Fruit fly (Drosophila melanogaster) whole organism, pupa: ENCODE measurements around the gene lectin-29Ca.
A peak's percentile ranks its signal among the peaks of the same experiment; 100 is the strongest.

ENCODE experiments used
- CG10348 ChIP-seq: fragments of 200-800 bp; sonication (Bioruptor generic); IDR thresholded peaks from 2 replicates; pipeline ENCODE4 v1.3.6; 2022; ENCODE audit warnings: missing biosample characterization, missing genetic modification characterization
- CG12605 ChIP-seq: fragments of 200-800 bp; sonication (Bioruptor generic); IDR thresholded peaks from 2 replicates; pipeline ENCODE4 v1.3.6; 2022; ENCODE audit warnings: missing biosample characterization, missing genetic modification characterization
- CG13204 ChIP-seq: fragments of 200-800 bp; sonication (Bioruptor generic); optimal IDR thresholded peaks from 2 replicates; lab custom pipeline; 2018; ENCODE audit warnings: missing biosample characterization, mild to moderate bottlenecking, missing genetic modification characterization, moderate library complexity
- CG14655 ChIP-seq: fragments of 200-800 bp; sonication (Bioruptor generic); optimal IDR thresholded peaks from 3 replicates; lab custom pipeline; 2017; ENCODE audit warnings: mild to moderate bottlenecking, missing biosample characterization, missing genetic modification reagents, missing genetic modification characterization
- CG15710 ChIP-seq: fragments of 200-800 bp; sonication (Bioruptor generic); optimal IDR thresholded peaks from 2 replicates; lab custom pipeline; 2018; ENCODE audit warnings: missing biosample characterization, mild to moderate bottlenecking, missing genetic modification characterization, moderate library complexity
- CG17806 ChIP-seq: fragments of 200-800 bp; sonication (Bioruptor generic); optimal IDR thresholded peaks from 2 replicates; lab custom pipeline; 2018; ENCODE audit warnings: missing biosample characterization, mild to moderate bottlenecking, missing genetic modification characterization, moderate library complexity
- CG32121 ChIP-seq: fragments of 200-800 bp; sonication (Bioruptor generic); IDR thresholded peaks from 2 replicates; pipeline ENCODE4 v1.3.6; 2022; ENCODE audit warnings: missing biosample characterization, missing genetic modification characterization
- CG34367 ChIP-seq: fragments of 200-800 bp; sonication (Bioruptor generic); optimal IDR thresholded peaks from 2 replicates; lab custom pipeline; 2018; ENCODE audit warnings: missing biosample characterization, mild to moderate bottlenecking, missing genetic modification characterization
- CG4496 ChIP-seq: fragments of 200-800 bp; sonication (Bioruptor generic); IDR thresholded peaks from 3 replicates; pipeline ENCODE4 v1.3.6; 2022; ENCODE audit warnings: missing biosample characterization, missing genetic modification characterization
- CG8159 ChIP-seq: fragments of 200-800 bp; sonication (Bioruptor generic); optimal IDR thresholded peaks from 3 replicates; lab custom pipeline; 2018; ENCODE audit warnings: missing biosample characterization, mild to moderate bottlenecking, missing genetic modification characterization, moderate library complexity
- CG8301 ChIP-seq: fragments of 200-800 bp; sonication (Bioruptor generic); optimal IDR thresholded peaks from 2 replicates; lab custom pipeline; 2018; ENCODE audit warnings: missing biosample characterization, mild to moderate bottlenecking, missing genetic modification characterization
- CG9948 ChIP-seq: fragments of 200-800 bp; sonication (Bioruptor generic); optimal IDR thresholded peaks from 2 replicates; lab custom pipeline; 2018; ENCODE audit warnings: missing biosample characterization, mild to moderate bottlenecking, missing genetic modification characterization, moderate library complexity
- D1 ChIP-seq: fragments of 200-800 bp; sonication (Bioruptor generic); optimal IDR thresholded peaks from 2 replicates; lab custom pipeline; 2018; ENCODE audit warnings: missing biosample characterization, mild to moderate bottlenecking, missing genetic modification characterization, moderate library complexity
- EcR ChIP-seq: fragments of 200-800 bp; sonication (Bioruptor generic); optimal IDR thresholded peaks from 3 replicates; lab custom pipeline; 2019; ENCODE audit warnings: missing biosample characterization, missing genetic modification characterization, mild to moderate bottlenecking, moderate library complexity, missing genetic modification reagents
- Ets98B ChIP-seq: fragments of 200-800 bp; sonication (Bioruptor generic); IDR thresholded peaks from 2 replicates; pipeline ENCODE4 v1.3.6; 2022; ENCODE audit warnings: missing biosample characterization, missing genetic modification characterization
- Pif1A ChIP-seq: fragments of 200-800 bp; sonication (Bioruptor generic); optimal IDR thresholded peaks from 3 replicates; lab custom pipeline; 2016; ENCODE audit warnings: missing biosample characterization, missing genetic modification characterization
- Pif1B ChIP-seq: fragments of 200-800 bp; sonication (Bioruptor generic); optimal IDR thresholded peaks from 3 replicates; lab custom pipeline; 2016; ENCODE audit warnings: missing biosample characterization, missing genetic modification characterization
- Snoo ChIP-seq: fragments of 200-800 bp; sonication (Bioruptor generic); optimal IDR thresholded peaks from 3 replicates; lab custom pipeline; 2017; ENCODE audit warnings: missing biosample characterization, mild to moderate bottlenecking, missing genetic modification characterization, inconsistent platforms
- fd96Ca ChIP-seq: fragments of 200-800 bp; sonication (Bioruptor generic); IDR thresholded peaks from 3 replicates; pipeline ENCODE4 v1.3.6; 2022; ENCODE audit warnings: missing biosample characterization, missing genetic modification characterization
- gl ChIP-seq: fragments of 200-800 bp; sonication (Bioruptor generic); optimal IDR thresholded peaks from 2 replicates; lab custom pipeline; 2018; ENCODE audit warnings: missing biosample characterization, mild to moderate bottlenecking, missing genetic modification characterization
- rn ChIP-seq: fragments of 200-800 bp; sonication (Bioruptor generic); IDR thresholded peaks from 2 replicates; pipeline ENCODE4 v1.3.6; 2022; ENCODE audit warnings: missing biosample characterization, missing genetic modification characterization

Gene lectin-29Ca

dm6 chr2L:8389231-8389630 is 4.8 kb downstream of the lectin-29Ca start, which contains the start of gene CG42819:
Gene CG42819 (minus strand): TSS chr2L:8389331.
- TF ChIP-seq CG13204 (GFP tag; lab: Kevin White, UChicago) (no peak), CG9948 (no peak), CG12605 (GFP tag; lab: Robert Waterston, UW) (no peak), Pif1B (no peak), Ets98B (GFP tag; lab: Robert Waterston, UW) (no peak), CG34367 (no peak)

DNA sequence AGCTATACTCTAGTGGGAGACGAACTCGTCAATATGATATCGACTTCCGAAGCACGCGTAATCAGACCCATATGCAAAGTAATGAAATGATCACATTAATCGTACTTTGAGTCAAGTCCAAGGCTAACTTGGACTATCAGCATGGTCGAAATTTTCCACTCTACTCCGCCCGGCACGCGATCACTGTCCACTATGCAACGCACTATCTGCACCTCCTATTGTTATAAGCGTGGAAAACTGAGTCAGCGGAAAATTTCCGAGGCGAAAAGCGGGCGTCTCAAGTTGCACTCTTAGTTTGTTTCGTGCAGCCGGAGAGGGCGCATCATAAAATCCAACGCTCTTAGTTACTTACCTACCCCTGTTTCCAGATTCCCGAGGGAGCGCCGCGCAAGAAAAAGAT is 8.2 kb downstream of the lectin-29Ca start:
- TF ChIP-seq Pif1B (no peak), D1 (no peak), CG4496 (GFP tag; lab: Robert Waterston, UW) (no peak), Ets98B (GFP tag; lab: Robert Waterston, UW) (no peak), CG8301 (no peak), Snoo (tag; lab: Kevin White, UChicago) (no peak), CG17806 (no peak), CG34367 (no peak), CG32121 (GFP tag; lab: Robert Waterston, UW) (no peak), gl (no peak)
- TF ChIP-seq, all 21 proteins: peak for 0

- TF ChIP-seq CG8301 (no peak), CG15710 (no peak), CG9948 (no peak), D1 (no peak), CG13204 (GFP tag; lab: Kevin White, UChicago) (no peak), CG32121 (GFP tag; lab: Robert Waterston, UW) (no peak), EcR (no peak), CG8159 (tag; lab: Kevin White, UChicago) (no peak), rn (GFP tag; lab: Robert Waterston, UW) (no peak), gl (no peak), CG10348 (GFP tag; lab: Robert Waterston, UW) (no peak), Ets98B (GFP tag; lab: Robert Waterston, UW) (no peak)
- TF ChIP-seq, all 21 proteins: peak for 0
Observed at dm6 chr2L:8384985-8385519, 9.0 kb downstream of the lectin-29Ca start.

DNA sequence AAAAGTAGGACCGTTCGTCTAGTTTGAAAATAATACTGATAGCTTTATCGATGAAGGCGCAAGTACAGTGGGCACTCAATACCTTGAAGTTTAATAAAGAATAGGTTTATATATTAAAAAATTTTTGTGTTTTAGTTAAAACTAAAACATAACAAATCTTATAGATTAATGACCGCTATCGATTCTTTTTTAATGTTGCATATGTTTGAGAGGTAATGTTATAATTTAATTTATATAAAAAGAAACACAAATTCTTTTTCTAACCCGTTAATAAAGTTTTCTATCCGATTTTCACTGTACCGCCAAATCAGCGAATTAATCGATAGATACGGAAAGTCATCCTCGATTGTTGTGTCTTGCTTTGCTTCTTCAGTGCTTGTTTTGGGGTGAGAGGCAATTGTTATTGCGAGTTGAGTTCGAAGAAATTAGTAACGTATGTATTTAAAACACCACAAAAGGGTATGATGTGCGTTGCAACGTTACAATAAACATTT is 9.9 kb downstream of the lectin-29Ca start, which contains the start of the genes Dad1 and CG13384:
Gene Dad1, minus strand, starts transcription at position 30 of the 494 bp plus-strand sequence.
Gene CG13384, plus strand, starts transcription at position 348 of the 494 bp plus-strand sequence.
- TF ChIP-seq rn (GFP tag; lab: Robert Waterston, UW): peak; percentile 81
- peak; percentile 95 for TF ChIP-seq CG15710
- TF ChIP-seq CG32121 (GFP tag; lab: Robert Waterston, UW): peak; percentile 90
- peak; percentile 61; the same call in 1 of the 2 replicates for TF ChIP-seq CG10348 (GFP tag; lab: Robert Waterston, UW)
- peak; percentile 92 for TF ChIP-seq CG17806
- peak; percentile 88 for TF ChIP-seq CG4496 (GFP tag; lab: Robert Waterston, UW)
- TF ChIP-seq CG12605 (GFP tag; lab: Robert Waterston, UW): peak; percentile 78
- peak; percentile 86 for TF ChIP-seq CG34367
- TF ChIP-seq CG9948: peak; percentile 92
- TF ChIP-seq gl: peak; percentile 30
- TF ChIP-seq fd96Ca (GFP tag; lab: Robert Waterston, UW): no peak
- TF ChIP-seq CG8159 (tag; lab: Kevin White, UChicago): peak; percentile 96
- no peak for TF ChIP-seq CG13204 (GFP tag; lab: Kevin White, UChicago)
- TF ChIP-seq Ets98B (GFP tag; lab: Robert Waterston, UW): peak; percentile 76
- TF ChIP-seq Pif1B: peak; percentile 69
- TF ChIP-seq CG14655 (GFP tag; lab: Kevin White, UChicago): peak; percentile 93
- TF ChIP-seq EcR: peak; percentile 22
- peak; percentile 33 for TF ChIP-seq Pif1A (GFP tag; lab: Kevin White, UChicago)
- peak; percentile 86 for TF ChIP-seq D1
- peak; percentile 86 for TF ChIP-seq CG8301
- peak; percentile 92 for TF ChIP-seq Snoo (tag; lab: Kevin White, UChicago)

dm6 chr2L:8382646-8383045 is 11.4 kb downstream of the lectin-29Ca start, which contains the start of the genes CG13392 and Rcd4:
Gene CG13392 (minus strand): TSS chr2L:8382807.
Gene Rcd4 (plus strand): TSS chr2L:8382861.
- TF ChIP-seq CG8159 (tag; lab: Kevin White, UChicago) (peak; percentile 47), fd96Ca (GFP tag; lab: Robert Waterston, UW) (no peak; the same call in 2 of the 3 replicates), Ets98B (GFP tag; lab: Robert Waterston, UW) (peak; percentile 66), CG15710 (peak; percentile 37), CG17806 (peak; percentile 34), Pif1A (GFP tag; lab: Kevin White, UChicago) (peak; percentile 48), rn (GFP tag; lab: Robert Waterston, UW) (peak; percentile 15; the same call in 1 of the 2 replicates), CG10348 (GFP tag; lab: Robert Waterston, UW) (no peak), CG8301 (peak; percentile 17), EcR (peak; percentile 0), CG12605 (GFP tag; lab: Robert Waterston, UW) (no peak), D1 (no peak), CG4496 (GFP tag; lab: Robert Waterston, UW) (peak; percentile 80), CG32121 (GFP tag; lab: Robert Waterston, UW) (no peak), CG13204 (GFP tag; lab: Kevin White, UChicago) (no peak), Snoo (tag; lab: Kevin White, UChicago) (peak; percentile 67), CG34367 (peak; percentile 7), Pif1B (peak; percentile 34), CG9948 (no peak), CG14655 (GFP tag; lab: Kevin White, UChicago) (peak; percentile 25), gl (peak; percentile 44)

DNA sequence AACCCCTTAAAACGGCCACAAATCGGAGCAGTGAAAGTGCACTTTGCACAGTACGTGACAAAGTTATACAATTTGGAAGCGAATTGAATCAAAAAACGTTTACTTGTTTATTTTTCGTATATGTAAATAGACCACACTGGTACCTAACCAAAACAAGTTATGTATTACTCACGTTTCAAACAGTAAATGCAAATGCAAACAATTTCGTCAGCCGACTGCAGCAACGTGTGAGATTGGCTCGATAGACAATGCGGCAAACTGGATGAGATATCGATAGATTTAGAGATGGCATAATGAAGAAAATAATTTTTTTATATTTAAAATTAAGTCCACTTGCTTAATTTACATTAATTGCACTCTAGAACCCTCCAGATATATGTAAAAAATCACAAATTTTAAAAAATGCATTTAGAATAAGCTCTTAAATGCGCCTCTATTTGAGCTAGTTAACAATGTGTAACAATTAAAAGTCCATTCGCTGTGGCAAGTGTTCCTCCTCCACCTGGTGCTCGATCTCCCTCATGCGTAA is 12.5 kb downstream of the lectin-29Ca start, which contains the start of gene AlaRS:
Gene AlaRS, minus strand, starts transcription at position 257 of the 529 bp plus-strand sequence.
- no peak for TF ChIP-seq gl
- TF ChIP-seq CG14655 (GFP tag; lab: Kevin White, UChicago): peak; percentile 2
- no peak for TF ChIP-seq CG8301
- peak; percentile 32 for TF ChIP-seq CG15710
- TF ChIP-seq Pif1A (GFP tag; lab: Kevin White, UChicago): peak; percentile 31
- peak; percentile 5 for TF ChIP-seq CG34367
- no peak for TF ChIP-seq fd96Ca (GFP tag; lab: Robert Waterston, UW)
- peak; percentile 36 for TF ChIP-seq CG8159 (tag; lab: Kevin White, UChicago)
- TF ChIP-seq CG10348 (GFP tag; lab: Robert Waterston, UW): no peak
- TF ChIP-seq CG12605 (GFP tag; lab: Robert Waterston, UW): no peak
- peak; percentile 51 for TF ChIP-seq Pif1B
- no peak for TF ChIP-seq CG4496 (GFP tag; lab: Robert Waterston, UW)
- peak; percentile 21 for TF ChIP-seq Snoo (tag; lab: Kevin White, UChicago)
- no peak for TF ChIP-seq EcR
- peak; percentile 28 for TF ChIP-seq CG17806
- TF ChIP-seq CG9948: peak; percentile 16
- no peak for TF ChIP-seq CG32121 (GFP tag; lab: Robert Waterston, UW)
- no peak for TF ChIP-seq CG13204 (GFP tag; lab: Kevin White, UChicago)
- no peak for TF ChIP-seq rn (GFP tag; lab: Robert Waterston, UW)
- TF ChIP-seq Ets98B (GFP tag; lab: Robert Waterston, UW): peak; percentile 37
- TF ChIP-seq D1: no peak
